Fruit fly (Drosophila melanogaster) whole organism, embryonic: ENCODE results near the gene CG7878.

Source experiments
- Blimp-1 ChIP-seq: fragments of 200-800 bp; sonication (Bioruptor generic); optimal IDR thresholded peaks from 3 replicates; lab custom pipeline; 2018; ENCODE audit warnings: missing biosample characterization, missing genetic modification characterization, mild to moderate bottlenecking, moderate library complexity, missing genetic modification reagents
- CG10147 ChIP-seq: fragments of 200-800 bp; sonication (Bioruptor generic); optimal IDR thresholded peaks from 2 replicates; lab custom pipeline; 2019; ENCODE audit warnings: missing biosample characterization, mild to moderate bottlenecking, missing genetic modification characterization, moderate library complexity
- CG10209 ChIP-seq: fragments of 200-800 bp; sonication (Bioruptor generic); optimal IDR thresholded peaks from 3 replicates; lab custom pipeline; 2017; ENCODE audit warnings: missing biosample characterization, mild to moderate bottlenecking, missing genetic modification characterization, missing genetic modification reagents
- CG1233 ChIP-seq: fragments of 200-800 bp; sonication (Bioruptor generic); optimal IDR thresholded peaks from 4 replicates; lab custom pipeline; 2018; ENCODE audit warnings: missing biosample characterization, mild to moderate bottlenecking, missing genetic modification characterization
- CG14014 ChIP-seq: fragments of 200-800 bp; sonication (Bioruptor generic); IDR thresholded peaks from 2 replicates; pipeline ENCODE4 v1.3.6; 2022; ENCODE audit warnings: missing biosample characterization, missing genetic modification characterization
- CG1647 ChIP-seq: fragments of 200-800 bp; sonication (Bioruptor generic); optimal IDR thresholded peaks from 3 replicates; lab custom pipeline; 2016; ENCODE audit warnings: missing biosample characterization, missing genetic modification characterization
- CG18619 ChIP-seq: fragments of 200-800 bp; sonication (Bioruptor generic); optimal IDR thresholded peaks from 3 replicates; lab custom pipeline; 2017; ENCODE audit warnings: missing biosample characterization, mild to moderate bottlenecking, missing genetic modification characterization
- CG2678 ChIP-seq: fragments of 200-800 bp; sonication (Bioruptor generic); optimal IDR thresholded peaks from 3 replicates; lab custom pipeline; 2019; ENCODE audit warnings: missing biosample characterization, mild to moderate bottlenecking, missing genetic modification characterization, moderate library complexity
- CG3847 ChIP-seq: fragments of 200-800 bp; sonication (Bioruptor generic); IDR thresholded peaks from 2 replicates; pipeline ENCODE4 v1.3.6; 2022; ENCODE audit warnings: missing biosample characterization, missing genetic modification characterization
- CG4328 ChIP-seq: fragments of 200-800 bp; sonication (Bioruptor generic); optimal IDR thresholded peaks from 3 replicates; lab custom pipeline; 2017; ENCODE audit warnings: missing biosample characterization, missing genetic modification reagents, missing genetic modification characterization
- CG4730 ChIP-seq: fragments of 200-800 bp; sonication (Bioruptor generic); IDR thresholded peaks from 2 replicates; pipeline ENCODE4 v1.3.6; 2022; ENCODE audit warnings: missing biosample characterization, missing genetic modification characterization
- CG7372 ChIP-seq: fragments of 200-800 bp; sonication (Bioruptor generic); IDR thresholded peaks from 2 replicates; pipeline ENCODE4 v1.3.6; 2022; ENCODE audit warnings: missing biosample characterization, missing genetic modification characterization
- CG8089 ChIP-seq: fragments of 200-800 bp; sonication (Bioruptor generic); optimal IDR thresholded peaks from 3 replicates; lab custom pipeline; 2016; ENCODE audit warnings: missing biosample characterization, missing genetic modification characterization
- CG8765 ChIP-seq: fragments of 200-800 bp; sonication (Bioruptor generic); IDR thresholded peaks from 2 replicates; pipeline ENCODE4 v1.3.6; 2022; ENCODE audit warnings: missing biosample characterization, missing genetic modification characterization
- CG9437 ChIP-seq: fragments of 200-800 bp; sonication (Bioruptor generic); optimal IDR thresholded peaks from 2 replicates; lab custom pipeline; 2018; ENCODE audit warnings: missing biosample characterization, mild to moderate bottlenecking, missing genetic modification characterization
- Dbx ChIP-seq: fragments of 200-800 bp; sonication (Bioruptor generic); IDR thresholded peaks from 3 replicates; pipeline ENCODE4 v1.3.6; 2022; ENCODE audit warnings: missing biosample characterization, missing genetic modification characterization
- Dref ChIP-seq: fragments of 200-800 bp; sonication (Bioruptor generic); IDR thresholded peaks from 2 replicates; pipeline ENCODE4 v1.3.6; 2022; ENCODE audit warnings: missing biosample characterization, missing genetic modification characterization
- E2f1 ChIP-seq: fragments of 200-800 bp; sonication (Bioruptor generic); IDR thresholded peaks from 2 replicates; pipeline ENCODE4 v1.3.6; 2022; ENCODE audit warnings: missing biosample characterization, missing genetic modification characterization
- Ets97D ChIP-seq: fragments of 200-800 bp; sonication (Bioruptor generic); optimal IDR thresholded peaks from 3 replicates; lab custom pipeline; 2016; ENCODE audit warnings: missing biosample characterization, missing genetic modification characterization
- H15 ChIP-seq: fragments of 200-800 bp; sonication (Bioruptor generic); IDR thresholded peaks from 3 replicates; pipeline ENCODE4 v1.3.6; 2022; ENCODE audit warnings: missing biosample characterization, missing genetic modification characterization
- Hand ChIP-seq: fragments of 200-800 bp; sonication (Bioruptor generic); optimal IDR thresholded peaks from 2 replicates; lab custom pipeline; 2017; ENCODE audit warnings: mild to moderate bottlenecking, missing biosample characterization, missing genetic modification reagents, missing genetic modification characterization
- Lhr ChIP-seq: fragments of 200-800 bp; sonication (Bioruptor generic); optimal IDR thresholded peaks from 3 replicates; lab custom pipeline; 2017; ENCODE audit warnings: mild to moderate bottlenecking, missing biosample characterization, missing genetic modification reagents, missing genetic modification characterization
- Ravus ChIP-seq: fragments of 200-800 bp; sonication (Bioruptor generic); IDR thresholded peaks from 2 replicates; pipeline ENCODE4 v1.3.6; 2022; ENCODE audit warnings: missing biosample characterization, missing genetic modification characterization
- Scr ChIP-seq: fragments of 200-800 bp; sonication (Bioruptor generic); IDR thresholded peaks from 2 replicates; pipeline ENCODE4 v1.3.6; 2022; ENCODE audit warnings: missing biosample characterization, missing genetic modification characterization; ENCODE audit not compliant: partially characterized antibody
- Six4 ChIP-seq: fragments of 200-800 bp; sonication (Bioruptor generic); optimal IDR thresholded peaks from 2 replicates; lab custom pipeline; 2016; ENCODE audit warnings: missing biosample characterization, missing genetic modification characterization
- Sox100B ChIP-seq: fragments of 200-800 bp; sonication (Bioruptor generic); optimal IDR thresholded peaks from 3 replicates; lab custom pipeline; 2018; ENCODE audit warnings: missing biosample characterization, mild to moderate bottlenecking, missing genetic modification characterization
- chinmo ChIP-seq: fragments of 200-800 bp; sonication (Bioruptor generic); IDR thresholded peaks from 4 replicates; pipeline ENCODE4 v1.3.6; 2022; ENCODE audit warnings: missing biosample characterization, missing genetic modification characterization; ENCODE audit not compliant: partially characterized antibody
- da ChIP-seq: fragments of 200-800 bp; sonication (Bioruptor generic); optimal IDR thresholded peaks from 2 replicates; lab custom pipeline; 2016; ENCODE audit warnings: missing biosample characterization, missing genetic modification characterization
- dati ChIP-seq: fragments of 200-800 bp; sonication (Bioruptor generic); IDR thresholded peaks from 2 replicates; pipeline ENCODE4 v1.3.6; 2022; ENCODE audit warnings: missing biosample characterization, missing genetic modification characterization
- dpn ChIP-seq, 2 experiments: fragments of 200-800 bp; sonication (Bioruptor generic); optimal IDR thresholded peaks; 3 replicates each; lab custom pipeline; 2016; ENCODE audit warnings: missing biosample characterization in 2 of 2, missing genetic modification characterization in 2 of 2
- emc ChIP-seq: fragments of 200-800 bp; sonication (Bioruptor generic); optimal IDR thresholded peaks from 2 replicates; lab custom pipeline; 2016; ENCODE audit warnings: missing biosample characterization, missing genetic modification characterization
- esg ChIP-seq: fragments of 200-800 bp; sonication (Bioruptor generic); conservative IDR thresholded peaks from 2 replicates; pipeline ENCODE4 v1.3.6; 2022; ENCODE audit warnings: missing biosample characterization, missing genetic modification characterization
- ewg ChIP-seq: fragments of 200-800 bp; sonication (Bioruptor generic); optimal IDR thresholded peaks from 3 replicates; lab custom pipeline; 2017; ENCODE audit warnings: mild to moderate bottlenecking, missing biosample characterization, missing genetic modification reagents, missing genetic modification characterization
- fd64A ChIP-seq: fragments of 200-800 bp; sonication (Bioruptor generic); optimal IDR thresholded peaks from 3 replicates; lab custom pipeline; 2018; ENCODE audit warnings: missing biosample characterization, mild to moderate bottlenecking, missing genetic modification characterization
- gcm2 ChIP-seq: fragments of 200-800 bp; sonication (Bioruptor generic); optimal IDR thresholded peaks from 2 replicates; lab custom pipeline; 2016; ENCODE audit warnings: missing biosample characterization, missing genetic modification characterization
- gro ChIP-seq: fragments of 200-800 bp; sonication (Bioruptor generic); optimal IDR thresholded peaks from 2 replicates; lab custom pipeline; 2016; ENCODE audit warnings: missing biosample characterization, missing genetic modification characterization
- h ChIP-seq: fragments of >200 bp; optimal IDR thresholded peaks from 2 replicates; lab custom pipeline; 2017
- hbn ChIP-seq: fragments of 200-800 bp; sonication (Bioruptor generic); IDR thresholded peaks from 2 replicates; pipeline ENCODE4 v1.3.6; 2022; ENCODE audit warnings: missing biosample characterization, missing genetic modification characterization; ENCODE audit not compliant: partially characterized antibody
- inv ChIP-seq: fragments of 200-800 bp; sonication (Bioruptor generic); IDR thresholded peaks from 2 replicates; pipeline ENCODE4 v1.3.6; 2022; ENCODE audit warnings: missing biosample characterization, missing genetic modification characterization; ENCODE audit not compliant: partially characterized antibody
- jing ChIP-seq: fragments of 200-800 bp; sonication (Bioruptor generic); optimal IDR thresholded peaks from 2 replicates; lab custom pipeline; 2018; ENCODE audit warnings: missing biosample characterization, mild to moderate bottlenecking, missing genetic modification characterization
- ken ChIP-seq: fragments of 200-800 bp; sonication (Bioruptor generic); IDR thresholded peaks from 3 replicates; pipeline ENCODE4 v1.3.6; 2022; ENCODE audit warnings: missing biosample characterization, missing genetic modification characterization
- lab ChIP-seq: fragments of 200-800 bp; sonication (Bioruptor generic); optimal IDR thresholded peaks from 3 replicates; lab custom pipeline; 2017; ENCODE audit warnings: missing biosample characterization, missing genetic modification characterization, mild to moderate bottlenecking, moderate library complexity, missing genetic modification reagents
- mld ChIP-seq: fragments of 200-800 bp; sonication (Bioruptor generic); IDR thresholded peaks from 3 replicates; pipeline ENCODE4 v1.3.6; 2022; ENCODE audit warnings: missing biosample characterization, missing genetic modification characterization; ENCODE audit not compliant: partially characterized antibody
- oc ChIP-seq: fragments of 200-800 bp; sonication (Bioruptor generic); optimal IDR thresholded peaks from 2 replicates; lab custom pipeline; 2018; ENCODE audit warnings: missing biosample characterization, mild to moderate bottlenecking, missing genetic modification characterization, moderate library complexity
- peb ChIP-seq: fragments of 200-800 bp; sonication (Bioruptor generic); IDR thresholded peaks from 2 replicates; pipeline ENCODE4 v1.3.6; 2022; ENCODE audit warnings: missing biosample characterization, missing genetic modification characterization
- row ChIP-seq: fragments of 200-800 bp; sonication (Bioruptor generic); IDR thresholded peaks from 3 replicates; pipeline ENCODE4 v1.3.6; 2022; ENCODE audit warnings: missing biosample characterization, missing genetic modification characterization
- sens-2 ChIP-seq: fragments of 200-800 bp; sonication (Bioruptor generic); IDR thresholded peaks from 2 replicates; pipeline ENCODE4 v1.3.6; 2022; ENCODE audit warnings: missing biosample characterization, missing genetic modification characterization
- tup ChIP-seq: fragments of 200-800 bp; sonication (Bioruptor generic); optimal IDR thresholded peaks from 2 replicates; lab custom pipeline; 2016; ENCODE audit warnings: missing biosample characterization, mild to moderate bottlenecking, missing genetic modification characterization, moderate library complexity
- wdn ChIP-seq: fragments of 200-800 bp; sonication (Bioruptor generic); IDR thresholded peaks from 2 replicates; pipeline ENCODE4 v1.3.6; 2022; ENCODE audit warnings: missing biosample characterization, missing genetic modification characterization
- zen2 ChIP-seq: fragments of 200-800 bp; sonication (Bioruptor generic); IDR thresholded peaks from 3 replicates; pipeline ENCODE4 v1.3.6; 2022; ENCODE audit warnings: missing biosample characterization, missing genetic modification characterization; ENCODE audit not compliant: partially characterized antibody

The CG7878 gene

DNA sequence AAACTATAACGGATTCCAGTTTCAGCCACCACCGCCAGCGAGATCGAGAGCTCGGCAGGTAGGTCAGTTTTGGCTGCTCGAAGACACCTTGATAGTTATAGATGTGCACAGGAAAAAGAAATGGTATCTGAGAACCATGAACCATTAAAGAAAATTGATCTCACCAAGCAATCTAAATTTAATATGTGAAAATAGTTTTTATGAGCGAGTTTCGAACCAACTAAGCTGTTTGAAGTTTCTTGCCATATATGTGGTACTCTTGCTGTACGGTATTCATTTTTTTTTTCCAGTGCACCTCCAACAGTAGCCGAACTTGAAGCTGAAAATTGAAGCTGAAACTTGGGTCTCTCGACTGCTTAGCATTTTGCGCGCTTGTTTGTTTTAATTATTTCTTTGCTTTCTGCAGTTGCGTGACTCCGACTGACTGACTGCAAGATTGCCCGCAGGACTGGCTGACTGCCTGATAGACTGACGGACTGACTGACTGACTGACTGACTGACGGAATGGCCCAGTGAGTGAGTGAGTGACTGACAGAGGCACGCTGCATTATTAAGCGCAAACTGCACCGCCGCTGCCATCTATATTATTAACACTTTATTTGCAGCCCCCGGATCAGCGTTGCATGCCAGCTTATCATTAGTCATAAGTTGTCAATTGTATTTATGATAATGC is 49.1 kb downstream of the CG7878 start (continued):
- peak; percentile 7 for TF ChIP-seq ewg (GFP tag; lab: Kevin White, UChicago)
- TF ChIP-seq CG3847 (GFP tag; lab: Robert Waterston, UW): no peak
- no peak for TF ChIP-seq CG1647 (GFP tag; lab: Kevin White, UChicago)
- TF ChIP-seq fd64A (GFP tag; lab: Kevin White, UChicago): no peak
- no peak for TF ChIP-seq ken (GFP tag; lab: Robert Waterston, UW)
- TF ChIP-seq CG8765 (GFP tag; lab: Robert Waterston, UW): 0 out of 2 replicates have a peak, but pooled peaks have one; percentile 22
- TF ChIP-seq dati (GFP tag; lab: Robert Waterston, UW): no peak
- no peak for TF ChIP-seq inv (GFP tag; lab: Robert Waterston, UW)
- no peak for TF ChIP-seq CG4730 (GFP tag; lab: Robert Waterston, UW)
- no peak for TF ChIP-seq CG10147 (GFP tag; lab: Kevin White, UChicago)
- peak; percentile 1 for TF ChIP-seq gcm2
- no peak for TF ChIP-seq emc (GFP tag; lab: Kevin White, UChicago)
- TF ChIP-seq E2f1 (GFP tag; lab: Robert Waterston, UW): peak; percentile 50; the same call in 1 of the 2 replicates
- no peak for TF ChIP-seq peb (GFP tag; lab: Robert Waterston, UW)
- no peak for TF ChIP-seq Ravus (GFP tag; lab: Robert Waterston, UW)
- peak; percentile 33 for TF ChIP-seq Sox100B (GFP tag; lab: Kevin White, UChicago)
- no peak for TF ChIP-seq Six4 (GFP tag; lab: Kevin White, UChicago)
- peak; percentile 56 for TF ChIP-seq Blimp-1 (GFP tag; lab: Kevin White, UChicago)
- no peak for TF ChIP-seq Lhr (GFP tag; lab: Kevin White, UChicago)
- TF ChIP-seq wdn (GFP tag; lab: Robert Waterston, UW): no peak
- no peak for TF ChIP-seq Scr
- no peak for TF ChIP-seq CG1233
- no peak for TF ChIP-seq CG9437
- TF ChIP-seq CG8089 (GFP tag; lab: Kevin White, UChicago): peak; percentile 35
- peak; percentile 60 for TF ChIP-seq row
- no peak for TF ChIP-seq Ets97D (GFP tag; lab: Kevin White, UChicago)
- peak; percentile 34 for TF ChIP-seq jing
- TF ChIP-seq CG18619 (GFP tag; lab: Kevin White, UChicago): no peak
- peak; percentile 40 for TF ChIP-seq CG10209 (GFP tag; lab: Kevin White, UChicago)
- no peak for TF ChIP-seq gro (GFP tag; lab: Kevin White, UChicago)
- no peak for TF ChIP-seq h (lab: Kevin White, UChicago)
- TF ChIP-seq oc: peak; percentile 31
- TF ChIP-seq da (GFP tag; lab: Kevin White, UChicago): no peak
- no peak for TF ChIP-seq H15
- TF ChIP-seq CG4328 (GFP tag; lab: Kevin White, UChicago): no peak
- no peak for TF ChIP-seq Dbx (GFP tag; lab: Robert Waterston, UW)
- no peak for TF ChIP-seq Hand (GFP tag; lab: Kevin White, UChicago)
- TF ChIP-seq mld (GFP tag; lab: Robert Waterston, UW): no peak
- TF ChIP-seq lab (GFP tag; lab: Kevin White, UChicago): peak; percentile 20
- peak; percentile 54 for TF ChIP-seq CG2678 (tag; lab: Kevin White, UChicago)
- TF ChIP-seq CG14014: no peak
- TF ChIP-seq esg: peak; percentile 32; the same call in 1 of the 2 replicates
- no peak for TF ChIP-seq zen2 (GFP tag; lab: Robert Waterston, UW)
- TF ChIP-seq CG7372 (GFP tag; lab: Robert Waterston, UW): no peak
- 0 out of 2 replicates have a peak, but pooled peaks have one; percentile 13 for TF ChIP-seq sens-2
- TF ChIP-seq hbn (GFP tag; lab: Robert Waterston, UW): no peak
- TF ChIP-seq chinmo: no peak
- TF ChIP-seq dpn (GFP tag; optimal IDR thresholded peaks at IDR 0.05; lab: Kevin White, UChicago): peak; percentile 20 to 36
- TF ChIP-seq Dref (GFP tag; lab: Robert Waterston, UW): no peak
- TF ChIP-seq tup (GFP tag; lab: Kevin White, UChicago): no peak
